Worm (Caenorhabditis elegans) whole organism, L4/young adult: Measurements from ENCODE around the gene mff-1.

Experiments used
- W03F9.2 ChIP-seq: fragments of 150-350 bp; optimal IDR thresholded peaks from 2 replicates; lab custom pipeline; 2014; ENCODE audit warnings: missing biosample characterization, missing genetic modification characterization
- dao-5 ChIP-seq: sonication (generic microtip); optimal IDR thresholded peaks from 2 replicates; lab custom pipeline; 2016; ENCODE audit warnings: missing genotype, missing genetic modification characterization, moderate library complexity, missing compliant biosample characterization
- him-1 ChIP-seq: sonication (generic microtip); optimal IDR thresholded peaks from 2 replicates; lab custom pipeline; 2016; ENCODE audit warnings: missing genotype, missing genetic modification reagents, missing genetic modification characterization, missing compliant biosample characterization

DNA sequence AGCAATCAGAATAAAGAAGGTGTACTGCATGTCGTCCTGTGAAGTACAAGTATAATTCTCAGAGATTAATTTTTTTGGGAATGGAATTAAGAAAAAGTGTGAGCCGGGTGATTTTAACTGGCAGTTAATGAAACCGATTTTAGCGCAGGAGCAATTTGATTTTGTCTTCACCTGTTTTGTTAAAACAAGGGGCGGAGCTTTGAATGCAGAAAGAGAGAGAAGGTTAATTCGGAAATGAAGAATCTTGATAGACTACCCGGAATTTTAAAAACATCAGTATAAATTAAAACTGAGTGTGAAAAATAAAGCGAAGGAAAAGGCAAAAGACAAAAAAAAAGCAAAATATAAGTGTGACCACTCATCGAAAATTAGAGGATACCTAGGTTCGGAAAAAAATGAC, 40.5 kb downstream of the mff-1 start, which contains the start of gene C05E7.3:
- no peak for TF ChIP-seq W03F9.2
- TF ChIP-seq him-1, result no peak
- no peak for TF ChIP-seq dao-5
